Fruit fly (Drosophila melanogaster): ENCODE results near the gene CG10348.

Gene CG10348

DNA sequence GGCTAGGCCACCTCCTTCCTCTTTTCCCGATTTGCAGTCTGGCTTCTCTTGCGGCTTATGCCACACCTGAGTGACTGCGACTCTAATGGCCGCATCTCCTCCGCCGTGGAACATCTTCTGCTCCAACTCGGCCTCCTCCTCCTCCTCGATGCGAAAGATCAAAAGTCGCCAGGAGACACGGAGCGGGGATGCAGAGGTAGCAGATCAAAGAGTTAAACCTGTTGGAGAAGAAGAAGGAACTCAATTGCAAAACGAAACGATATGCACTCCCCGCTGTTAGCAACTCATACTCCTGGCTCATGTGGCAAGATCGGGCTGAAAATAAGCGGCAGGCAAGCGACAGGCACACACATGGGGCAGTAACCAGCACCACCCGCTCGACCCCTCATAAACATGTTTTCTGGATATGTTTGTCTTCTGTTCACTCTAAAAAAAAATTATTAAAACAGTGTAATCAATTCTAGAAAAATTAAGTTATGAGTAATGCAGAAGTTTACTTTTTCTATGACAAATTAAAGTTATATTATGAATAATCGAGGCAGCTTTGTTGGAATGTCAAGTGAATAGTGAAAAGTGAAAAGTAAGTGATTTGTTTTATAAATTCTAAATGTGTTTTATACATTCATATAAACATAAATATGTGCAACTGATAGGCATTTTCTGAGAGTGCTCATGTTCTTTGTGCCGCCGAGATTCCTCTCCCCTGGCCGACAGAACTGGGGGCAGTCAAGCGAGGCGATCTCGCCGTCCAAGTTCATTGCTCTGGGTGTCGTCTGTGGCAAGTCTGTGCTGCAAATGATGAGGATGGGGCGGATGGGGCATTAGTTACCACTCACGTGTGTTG lies 67.4 kb downstream of the CG10348 start:
- TF ChIP-seq CrebA (GFP tag; optimal IDR thresholded peaks at IDR 0.05; ENCODE audit: borderline replicate concordance) (no peak), fru (GFP tag; optimal IDR thresholded peaks at IDR 0.05) (peak; percentile 91), br (GFP tag; optimal IDR thresholded peaks at IDR 0.05) (peak; percentile 73), h (GFP tag; optimal IDR thresholded peaks at IDR 0.05) (peak; percentile 86), Hr83 (GFP tag; optimal IDR thresholded peaks at IDR 0.05; ENCODE audit: poor library complexity, severe bottlenecking) (peak; percentile 57), Vsx2 (GFP tag; optimal IDR thresholded peaks at IDR 0.05; ENCODE audit: partially characterized antibody) (peak; percentile 86), CG32264 (GFP tag; optimal IDR thresholded peaks at IDR 0.05) (peak; percentile 44), Hnf4 (GFP tag; optimal IDR thresholded peaks at IDR 0.05) (peak; percentile 78), woc (GFP tag; optimal IDR thresholded peaks at IDR 0.05) (peak; percentile 95), sage (GFP tag; optimal IDR thresholded peaks at IDR 0.05) (peak; percentile 50), Abd-B (GFP tag; optimal IDR thresholded peaks at IDR 0.05) (no peak), N (GFP tag; optimal IDR thresholded peaks at IDR 0.05) (no peak), dl (GFP tag; optimal IDR thresholded peaks at IDR 0.05; ENCODE audit: insufficient read depth in 1 of 2, partially characterized antibody in 2 of 2) (peak in 1 of 2 experiments; percentile 40), Rel (GFP tag; optimal IDR thresholded peaks at IDR 0.05) (no peak), Rel (tag; optimal IDR thresholded peaks at IDR 0.05) (peak; percentile 45), psq (GFP tag; optimal IDR thresholded peaks at IDR 0.05) (peak; percentile 86), HLH106 (tag; optimal IDR thresholded peaks at IDR 0.05) (peak; percentile 91), Dif (GFP tag; optimal IDR thresholded peaks at IDR 0.05; ENCODE audit: partially characterized antibody) (peak; percentile 68), CG9705 (GFP tag; optimal IDR thresholded peaks at IDR 0.05) (peak; percentile 72), rgr (GFP tag; optimal IDR thresholded peaks at IDR 0.05) (peak; percentile 68), OdsH (GFP tag; optimal IDR thresholded peaks at IDR 0.05) (peak; percentile 88), dsf (GFP tag; optimal IDR thresholded peaks at IDR 0.05; ENCODE audit: borderline replicate concordance) (no peak), sv (GFP tag; optimal IDR thresholded peaks at IDR 0.05) (no peak), usp (GFP tag; optimal IDR thresholded peaks at IDR 0.05) (no peak), Jra (GFP tag; optimal IDR thresholded peaks at IDR 0.05) (peak; percentile 70), Sp1 (GFP tag; optimal IDR thresholded peaks at IDR 0.05) (peak; percentile 87), ey (GFP tag; optimal IDR thresholded peaks at IDR 0.05) (peak; percentile 81), dmrt93B (GFP tag; optimal IDR thresholded peaks at IDR 0.05) (peak; percentile 70), foxo (GFP tag; optimal IDR thresholded peaks at IDR 0.05) (peak in 1 of 2 experiments; percentile 85)
